Fruit fly (Drosophila melanogaster) whole organism, adult: Measurements from ENCODE around the gene CG7872.

Experiments used
- CG11617 ChIP-seq: fragments of 200-800 bp; sonication (Bioruptor generic); optimal IDR thresholded peaks from 2 replicates; lab custom pipeline; 2017; ENCODE audit warnings: mild to moderate bottlenecking, missing biosample characterization, missing genetic modification reagents, missing genetic modification characterization
- CG12768 ChIP-seq: fragments of 200-800 bp; sonication (Bioruptor generic); optimal IDR thresholded peaks from 2 replicates; lab custom pipeline; 2017; ENCODE audit warnings: missing biosample characterization, missing genetic modification characterization, mild to moderate bottlenecking, moderate library complexity, missing genetic modification reagents
- CG14711 ChIP-seq: fragments of 200-800 bp; sonication (Bioruptor generic); optimal IDR thresholded peaks from 2 replicates; lab custom pipeline; 2018; ENCODE audit warnings: missing biosample characterization, mild to moderate bottlenecking, missing genetic modification characterization, moderate library complexity
- CG1620 ChIP-seq: fragments of 200-800 bp; sonication (Bioruptor generic); optimal IDR thresholded peaks from 2 replicates; lab custom pipeline; 2016; ENCODE audit warnings: missing biosample characterization, missing genetic modification characterization
- CG33017 ChIP-seq: fragments of 200-800 bp; sonication (Bioruptor generic); optimal IDR thresholded peaks from 2 replicates; lab custom pipeline; 2018; ENCODE audit warnings: missing biosample characterization, mild to moderate bottlenecking, missing genetic modification characterization, moderate library complexity
- CG5204 ChIP-seq: fragments of 200-800 bp; sonication (Bioruptor generic); optimal IDR thresholded peaks from 2 replicates; lab custom pipeline; 2016; ENCODE audit warnings: missing biosample characterization, missing genetic modification characterization
- CG7045 ChIP-seq: fragments of 200-800 bp; sonication (Bioruptor generic); optimal IDR thresholded peaks from 2 replicates; lab custom pipeline; 2017; ENCODE audit warnings: missing biosample characterization, mild to moderate bottlenecking, missing genetic modification characterization
- CG7101 ChIP-seq: fragments of 200-800 bp; sonication (Bioruptor generic); optimal IDR thresholded peaks from 2 replicates; lab custom pipeline; 2018; ENCODE audit warnings: missing biosample characterization, mild to moderate bottlenecking, missing genetic modification characterization, moderate library complexity
- Clk ChIP-seq: fragments of 200-800 bp; sonication (Bioruptor generic); optimal IDR thresholded peaks from 2 replicates; lab custom pipeline; 2017; ENCODE audit warnings: missing biosample characterization, missing genetic modification characterization
- Crg-1 ChIP-seq: fragments of 200-800 bp; sonication (Bioruptor generic); optimal IDR thresholded peaks from 2 replicates; lab custom pipeline; 2016; ENCODE audit warnings: missing biosample characterization, missing genetic modification characterization
- Hr96 ChIP-seq: fragments of 200-800 bp; sonication (Bioruptor generic); optimal IDR thresholded peaks from 2 replicates; lab custom pipeline; 2016; ENCODE audit warnings: missing biosample characterization, missing genetic modification characterization
- Mnt ChIP-seq: fragments of 200-800 bp; sonication (Bioruptor generic); optimal IDR thresholded peaks from 2 replicates; lab custom pipeline; 2016; ENCODE audit warnings: missing biosample characterization, mild to moderate bottlenecking, missing genetic modification characterization
- bab1 ChIP-seq: fragments of 200-800 bp; sonication (Bioruptor generic); optimal IDR thresholded peaks from 3 replicates; lab custom pipeline; 2019; ENCODE audit warnings: missing biosample characterization, mild to moderate bottlenecking, missing genetic modification characterization, moderate library complexity
- cic ChIP-seq: fragments of 200-800 bp; sonication (Bioruptor generic); optimal IDR thresholded peaks from 2 replicates; lab custom pipeline; 2017; ENCODE audit warnings: missing biosample characterization, mild to moderate bottlenecking, missing genetic modification characterization, moderate library complexity
- cnc ChIP-seq, 2 experiments: fragments of >200 bp; optimal IDR thresholded peaks; 2 replicates each; lab custom pipeline; 2017
- kay ChIP-seq: fragments of 200-800 bp; sonication (Bioruptor generic); peaks from one replicate; lab custom pipeline; 2016; ENCODE audit warnings: missing biosample characterization, missing genetic modification characterization, borderline replicate concordance
- ovo ChIP-seq: fragments of 200-800 bp; sonication (Bioruptor generic); optimal IDR thresholded peaks from 2 replicates; lab custom pipeline; 2016; ENCODE audit warnings: missing biosample characterization, missing genetic modification characterization
- pad ChIP-seq: fragments of 200-800 bp; sonication (Bioruptor generic); optimal IDR thresholded peaks from 3 replicates; lab custom pipeline; 2017; ENCODE audit warnings: missing biosample characterization, missing genetic modification characterization, mild to moderate bottlenecking, moderate library complexity, missing genetic modification reagents
- tj ChIP-seq: fragments of 200-800 bp; sonication (Bioruptor generic); optimal IDR thresholded peaks from 3 replicates; lab custom pipeline; 2017; ENCODE audit warnings: missing biosample characterization, mild to moderate bottlenecking, missing genetic modification characterization, moderate library complexity
- toe ChIP-seq: fragments of 200-800 bp; sonication (Bioruptor generic); optimal IDR thresholded peaks from 2 replicates; lab custom pipeline; 2016; ENCODE audit warnings: missing biosample characterization, missing genetic modification characterization

Gene CG7872

dm6 chrX:15611795-15612194 is 33.8 kb downstream of the CG7872 start:
- no peak for TF ChIP-seq Clk
- TF ChIP-seq CG11617 (GFP tag; lab: Kevin White, UChicago), result no peak
- TF ChIP-seq kay, result no peak
- no peak for TF ChIP-seq cnc (optimal IDR thresholded peaks at IDR 0.05; lab: Kevin White, UChicago)

dm6 chrX:15615426-15615825 is 37.4 kb downstream of the CG7872 start:
- TF ChIP-seq Hr96 (GFP tag; lab: Kevin White, UChicago) (peak; percentile 9), tj (no peak), bab1 (GFP tag; lab: Kevin White, UChicago) (peak; percentile 3), CG14711 (peak; percentile 50)

- TF ChIP-seq CG11617 (GFP tag; lab: Kevin White, UChicago), result no peak
- TF ChIP-seq Hr96 (GFP tag; lab: Kevin White, UChicago), result no peak
- no peak for TF ChIP-seq cnc (optimal IDR thresholded peaks at IDR 0.05; lab: Kevin White, UChicago)
- no peak for TF ChIP-seq CG33017
- no peak for TF ChIP-seq CG1620
These were observed 38.0 kb downstream of the CG7872 start for dm6 chrX:15616018-15616417.

dm6 chrX:15616532-15616931 is 38.5 kb downstream of the CG7872 start:
- TF ChIP-seq cnc (optimal IDR thresholded peaks at IDR 0.05; lab: Kevin White, UChicago) (no peak), Mnt (GFP tag; lab: Kevin White, UChicago) (no peak), toe (GFP tag; lab: Kevin White, UChicago) (no peak)

- TF ChIP-seq CG14711 (no peak), CG7101 (tag; lab: Kevin White, UChicago) (no peak), CG1620 (no peak), tj (no peak), toe (GFP tag; lab: Kevin White, UChicago) (no peak), pad (no peak), CG12768 (no peak), Crg-1 (GFP tag; lab: Kevin White, UChicago) (no peak), ovo (no peak), cic (GFP tag; lab: Kevin White, UChicago) (no peak), CG7045 (no peak), CG5204 (no peak), CG33017 (no peak), bab1 (GFP tag; lab: Kevin White, UChicago) (no peak), Hr96 (GFP tag; lab: Kevin White, UChicago) (no peak)
These were observed 39.9 kb downstream of the CG7872 start for dm6 chrX:15617916-15618315.

dm6 chrX:15618953-15619630 is 41.1 kb downstream of the CG7872 start:
- TF ChIP-seq cic (GFP tag; lab: Kevin White, UChicago), result no peak
- TF ChIP-seq CG11617 (GFP tag; lab: Kevin White, UChicago), result no peak
- no peak for TF ChIP-seq CG7045
- no peak for TF ChIP-seq Hr96 (GFP tag; lab: Kevin White, UChicago)
- TF ChIP-seq CG5204, result no peak
- no peak for TF ChIP-seq tj
- TF ChIP-seq Clk, result no peak
- TF ChIP-seq CG33017, result no peak

- TF ChIP-seq cic (GFP tag; lab: Kevin White, UChicago) (no peak), CG7101 (tag; lab: Kevin White, UChicago) (no peak), pad (no peak), CG33017 (no peak), CG7045 (no peak), CG5204 (no peak), CG12768 (no peak), Hr96 (GFP tag; lab: Kevin White, UChicago) (no peak), cnc (optimal IDR thresholded peaks at IDR 0.05; lab: Kevin White, UChicago) (no peak), Clk (no peak), CG14711 (no peak)
These were observed 41.6 kb downstream of the CG7872 start for dm6 chrX:15619631-15619960.

dm6 chrX:15620439-15621227 is 42.6 kb downstream of the CG7872 start:
- TF ChIP-seq Crg-1 (GFP tag; lab: Kevin White, UChicago) (no peak), kay (peak; percentile 20), Clk (no peak), CG7045 (no peak), ovo (no peak), CG11617 (GFP tag; lab: Kevin White, UChicago) (no peak), CG5204 (no peak)
